Worm (Caenorhabditis elegans) whole organism, L4/young adult: ENCODE data around the gene srbc-68.

Experiments
- W03F9.2 ChIP-seq: fragments of 150-350 bp; optimal IDR thresholded peaks from 2 replicates; lab custom pipeline; 2014; ENCODE audit warnings: missing biosample characterization, missing genetic modification characterization
- him-1 ChIP-seq: sonication (generic microtip); optimal IDR thresholded peaks from 2 replicates; lab custom pipeline; 2016; ENCODE audit warnings: missing genotype, missing genetic modification reagents, missing genetic modification characterization, missing compliant biosample characterization

- TF ChIP-seq W03F9.2 (no peak), him-1 (tag; lab: Kevin White, UChicago) (no peak)
Measured at ce11 chrV:3552740-3553469, 6.5 kb upstream of the srbc-68 start, which contains the start of gene T24A6.20.
